Worm (Caenorhabditis elegans) whole organism, late embryonic: ENCODE data around the gene C39B10.5.

Experiments
- C08G9.2 ChIP-seq: sonication (generic microtip); optimal IDR thresholded peaks from 2 replicates; lab custom pipeline; 2016; ENCODE audit warnings: mild to moderate bottlenecking, missing genetic modification characterization, moderate library complexity, missing compliant biosample characterization
- Y22D7AL.16 ChIP-seq: sonication (generic microtip); optimal IDR thresholded peaks from 2 replicates; lab custom pipeline; 2016; ENCODE audit warnings: missing genetic modification characterization, missing compliant biosample characterization
- ama-1 ChIP-seq: fragments of 150-350 bp; optimal IDR thresholded peaks from 2 replicates; lab custom pipeline; 2014
- ceh-14 ChIP-seq: sonication (generic microtip); optimal IDR thresholded peaks from 2 replicates; lab custom pipeline; 2016; ENCODE audit warnings: missing genotype, missing genetic modification characterization, missing compliant biosample characterization
- ceh-18 ChIP-seq: sonication (generic microtip); optimal IDR thresholded peaks from 2 replicates; lab custom pipeline; 2016; ENCODE audit warnings: missing genetic modification characterization, missing compliant biosample characterization
- ceh-22 ChIP-seq: sonication (generic microtip); optimal IDR thresholded peaks from 2 replicates; lab custom pipeline; 2017; ENCODE audit warnings: missing biosample characterization, missing genetic modification characterization
- ceh-24 ChIP-seq: sonication (generic microtip); optimal IDR thresholded peaks from 2 replicates; lab custom pipeline; 2016; ENCODE audit warnings: mild to moderate bottlenecking, missing genetic modification characterization, missing compliant biosample characterization
- ceh-30 ChIP-seq: fragments of 150-350 bp; optimal IDR thresholded peaks from 2 replicates; lab custom pipeline; 2014; ENCODE audit warnings: missing biosample characterization, missing genetic modification characterization
- ceh-34 ChIP-seq: sonication (generic microtip); optimal IDR thresholded peaks from 2 replicates; lab custom pipeline; 2016; ENCODE audit warnings: mild to moderate bottlenecking, missing genetic modification characterization, missing compliant biosample characterization
- ceh-45 ChIP-seq: fragments of 200-800 bp; sonication (Bioruptor generic); IDR thresholded peaks from 2 replicates; pipeline ENCODE4 v1.3.6; 2022; ENCODE audit warnings: missing genetic modification reagents, missing genetic modification characterization, missing compliant biosample characterization
- ceh-9 ChIP-seq: sonication (generic microtip); optimal IDR thresholded peaks from 2 replicates; lab custom pipeline; 2016; ENCODE audit warnings: mild to moderate bottlenecking, missing genetic modification characterization, inconsistent platforms, missing compliant biosample characterization
- dmd-4 ChIP-seq: sonication (generic microtip); optimal IDR thresholded peaks from 2 replicates; lab custom pipeline; 2016; ENCODE audit warnings: borderline replicate concordance, missing genetic modification characterization, missing compliant biosample characterization
- dve-1 ChIP-seq: sonication (generic microtip); optimal IDR thresholded peaks from 2 replicates; lab custom pipeline; 2017; ENCODE audit warnings: antibody characterized with exemption, mild to moderate bottlenecking, missing genetic modification characterization, missing compliant biosample characterization
- elt-2 ChIP-seq: sonication (generic microtip); optimal IDR thresholded peaks from 2 replicates; lab custom pipeline; 2016; ENCODE audit warnings: missing genetic modification reagents, missing genetic modification characterization, missing compliant biosample characterization
- fkh-10 ChIP-seq: fragments of 150-350 bp; optimal IDR thresholded peaks from 2 replicates; lab custom pipeline; 2014; ENCODE audit warnings: missing biosample characterization, missing genetic modification reagents, missing genetic modification characterization
- fkh-6 ChIP-seq: sonication (generic microtip); optimal IDR thresholded peaks from 2 replicates; lab custom pipeline; 2016; ENCODE audit warnings: missing genetic modification characterization, missing compliant biosample characterization
- gmeb-2 ChIP-seq: sonication (generic microtip); optimal IDR thresholded peaks from 2 replicates; lab custom pipeline; 2016; ENCODE audit warnings: missing genetic modification characterization, inconsistent platforms, missing compliant biosample characterization
- hlh-30 ChIP-seq: sonication (generic microtip); optimal IDR thresholded peaks from 2 replicates; lab custom pipeline; 2017; ENCODE audit warnings: antibody characterized with exemption, missing genetic modification characterization, missing compliant biosample characterization; ENCODE audit not compliant: insufficient read depth
- hlh-8 ChIP-seq: sonication (generic microtip); optimal IDR thresholded peaks from 2 replicates; lab custom pipeline; 2016; ENCODE audit warnings: missing genotype, missing genetic modification characterization, missing compliant biosample characterization
- madf-2 ChIP-seq: sonication (generic microtip); optimal IDR thresholded peaks from 2 replicates; lab custom pipeline; 2017; ENCODE audit warnings: missing genetic modification characterization, missing compliant biosample characterization
- mec-3 ChIP-seq: sonication (generic microtip); optimal IDR thresholded peaks from 2 replicates; lab custom pipeline; 2016; ENCODE audit warnings: borderline replicate concordance, missing genetic modification characterization, missing compliant biosample characterization
- nfya-1 ChIP-seq: sonication (generic microtip); optimal IDR thresholded peaks from 2 replicates; lab custom pipeline; 2017; ENCODE audit warnings: missing genetic modification characterization, mild to moderate bottlenecking, missing compliant biosample characterization, antibody characterized with exemption, moderate library complexity
- nhr-232 ChIP-seq: sonication (generic microtip); optimal IDR thresholded peaks from 2 replicates; lab custom pipeline; 2016; ENCODE audit warnings: missing genetic modification characterization, missing compliant biosample characterization
- odd-2 ChIP-seq: sonication (generic microtip); optimal IDR thresholded peaks from 2 replicates; lab custom pipeline; 2017; ENCODE audit warnings: antibody characterized with exemption, mild to moderate bottlenecking, missing genetic modification characterization, missing compliant biosample characterization
- pax-1 ChIP-seq: fragments of 150-350 bp; optimal IDR thresholded peaks from 2 replicates; lab custom pipeline; 2014; ENCODE audit warnings: missing biosample characterization, missing genetic modification characterization
- pha-2 ChIP-seq: sonication (generic microtip); optimal IDR thresholded peaks from 2 replicates; lab custom pipeline; 2017; ENCODE audit warnings: mild to moderate bottlenecking, missing genetic modification characterization, missing compliant biosample characterization
- pha-4 ChIP-seq: fragments of 150-350 bp; optimal IDR thresholded peaks from 2 replicates; lab custom pipeline; 2018; ENCODE audit warnings: missing biosample characterization, missing genetic modification reagents, missing genetic modification characterization
- pros-1 ChIP-seq: fragments of 150-350 bp; optimal IDR thresholded peaks from 2 replicates; lab custom pipeline; 2014; ENCODE audit warnings: missing biosample characterization, missing genetic modification reagents, missing genetic modification characterization
- ref-2 ChIP-seq: sonication (generic microtip); optimal IDR thresholded peaks from 2 replicates; lab custom pipeline; 2016; ENCODE audit warnings: missing genetic modification characterization, missing compliant biosample characterization
- rnt-1 ChIP-seq: sonication (generic microtip); optimal IDR thresholded peaks from 2 replicates; lab custom pipeline; 2016; ENCODE audit warnings: missing genetic modification characterization, missing compliant biosample characterization
- sox-4 ChIP-seq: sonication (generic microtip); optimal IDR thresholded peaks from 2 replicates; lab custom pipeline; 2017; ENCODE audit warnings: mild to moderate bottlenecking, missing genetic modification characterization, inconsistent platforms, missing compliant biosample characterization
- tbx-2 ChIP-seq: sonication (generic microtip); optimal IDR thresholded peaks from 2 replicates; lab custom pipeline; 2016; ENCODE audit warnings: missing genetic modification characterization, missing compliant biosample characterization
- ttx-3 ChIP-seq: sonication (generic microtip); optimal IDR thresholded peaks from 2 replicates; lab custom pipeline; 2016; ENCODE audit warnings: missing genetic modification reagents, missing genetic modification characterization, missing compliant biosample characterization
- unc-86 ChIP-seq: sonication (generic microtip); optimal IDR thresholded peaks from 2 replicates; lab custom pipeline; 2016; ENCODE audit warnings: missing genetic modification characterization, missing compliant biosample characterization

The C39B10.5 gene

DNA sequence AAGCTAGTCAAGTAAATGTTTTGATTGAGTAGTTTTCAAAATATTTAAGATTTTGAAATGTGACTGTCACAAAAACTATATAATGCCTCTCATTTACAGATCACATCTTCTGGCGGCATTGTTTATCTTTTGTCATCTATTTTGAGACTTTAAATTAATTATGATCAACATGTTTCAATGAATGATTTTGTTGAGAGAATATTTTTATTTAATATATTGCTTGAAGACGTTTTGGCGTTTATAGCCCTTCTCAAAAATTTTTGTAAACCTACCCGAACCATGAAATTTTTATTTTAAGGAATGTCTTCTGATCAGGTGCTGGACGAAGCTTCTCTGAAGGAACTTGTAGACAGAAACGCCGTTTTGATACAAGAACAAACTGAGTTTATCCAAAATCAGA is 2.4 kb upstream of the C39B10.5 start, which contains the start of gene C39B10.4:
Gene C39B10.4 (plus strand): TSS at position 301 of the 400 bp plus-strand sequence.
- TF ChIP-seq hlh-30 (tag; lab: Kevin White, UChicago), result no peak
- no peak for TF ChIP-seq ceh-9 (tag; lab: Kevin White, UChicago)
- no peak for TF ChIP-seq dve-1 (tag; lab: Kevin White, UChicago)
- TF ChIP-seq ceh-45 (GFP tag; lab: Robert Waterston, UW), result no peak
- TF ChIP-seq unc-86 (tag; lab: Kevin White, UChicago), result no peak
- TF ChIP-seq nhr-232 (tag; lab: Kevin White, UChicago), result no peak
- TF ChIP-seq ceh-18 (tag; lab: Kevin White, UChicago), result no peak
- TF ChIP-seq ceh-34 (tag; lab: Kevin White, UChicago), result no peak
- TF ChIP-seq ttx-3 (tag; lab: Kevin White, UChicago), result no peak
- TF ChIP-seq ama-1 (lab: Kevin White, UChicago), result no peak
- TF ChIP-seq Y22D7AL.16 (tag; lab: Kevin White, UChicago), result no peak
- TF ChIP-seq, all 69 proteins: peak for 0

DNA sequence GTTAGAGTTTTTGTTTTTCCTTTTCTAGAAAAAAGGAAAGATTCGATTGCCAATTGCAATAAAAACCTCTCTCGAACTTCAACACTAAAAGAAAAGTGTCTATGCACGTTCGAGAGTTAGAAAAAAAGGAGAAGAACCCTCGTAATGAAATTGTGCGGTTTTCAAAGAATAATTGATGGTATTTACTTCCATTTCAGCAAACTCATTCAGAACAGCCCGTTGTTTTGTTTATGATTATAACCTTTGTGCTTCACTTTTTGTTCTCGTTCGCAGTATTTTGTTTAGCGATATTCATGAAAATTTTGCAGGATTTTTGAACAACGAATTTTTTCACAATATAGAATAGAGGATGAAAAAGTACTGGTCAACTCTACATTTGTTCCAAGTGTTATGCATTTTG is 6.8 kb downstream of the C39B10.5 start, which contains the start of gene lgc-41:
Gene lgc-41 (plus strand): TSS at position 301 of the 400 bp plus-strand sequence.
- TF ChIP-seq ref-2 (tag; lab: Kevin White, UChicago) (no peak), pax-1 (no peak), sox-4 (tag; lab: Kevin White, UChicago) (no peak), ama-1 (lab: Kevin White, UChicago) (no peak), ceh-34 (tag; lab: Kevin White, UChicago) (no peak), ceh-14 (tag; lab: Kevin White, UChicago) (no peak), ttx-3 (tag; lab: Kevin White, UChicago) (no peak), dmd-4 (no peak), gmeb-2 (tag; lab: Kevin White, UChicago) (no peak), pha-2 (tag; lab: Kevin White, UChicago) (no peak), C08G9.2 (tag; lab: Kevin White, UChicago) (no peak)
- TF ChIP-seq, all 69 proteins: peak for 0

DNA sequence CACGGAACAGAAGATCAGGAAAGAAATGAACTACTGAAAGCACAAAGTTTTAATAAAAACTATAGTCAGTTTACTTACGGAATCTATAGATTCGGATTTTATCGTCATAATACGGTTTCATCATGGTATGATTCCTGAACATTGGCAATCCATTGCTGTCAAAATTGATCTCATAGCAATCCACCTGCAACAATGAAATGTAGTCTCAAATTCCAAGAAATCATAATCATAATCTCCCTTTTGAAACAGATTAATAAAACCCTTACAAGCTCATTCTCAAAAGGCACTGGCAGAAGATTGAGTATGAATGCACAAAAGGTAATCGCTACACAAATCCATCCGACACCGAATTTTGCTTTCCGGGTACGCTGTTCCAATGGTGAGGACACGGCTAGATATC is 15.2 kb downstream of the C39B10.5 start:
- no peak for TF ChIP-seq dmd-4
- TF ChIP-seq pha-4 (tag; lab: Kevin White, UChicago), result no peak
- TF ChIP-seq C08G9.2 (tag; lab: Kevin White, UChicago), result no peak
- TF ChIP-seq ceh-24, result no peak
- no peak for TF ChIP-seq pros-1
- TF ChIP-seq madf-2 (tag; lab: Kevin White, UChicago), result no peak
- no peak for TF ChIP-seq fkh-6 (tag; lab: Kevin White, UChicago)
- no peak for TF ChIP-seq ceh-30 (tag; lab: Kevin White, UChicago)
- no peak for TF ChIP-seq pha-2 (tag; lab: Kevin White, UChicago)
- TF ChIP-seq tbx-2 (tag; lab: Kevin White, UChicago), result no peak
- no peak for TF ChIP-seq Y22D7AL.16 (tag; lab: Kevin White, UChicago)
- no peak for TF ChIP-seq rnt-1 (tag; lab: Kevin White, UChicago)
- TF ChIP-seq mec-3 (tag; lab: Kevin White, UChicago), result no peak
- TF ChIP-seq nhr-232 (tag; lab: Kevin White, UChicago), result no peak
- no peak for TF ChIP-seq ceh-22 (tag; lab: Kevin White, UChicago)
- no peak for TF ChIP-seq nfya-1

DNA sequence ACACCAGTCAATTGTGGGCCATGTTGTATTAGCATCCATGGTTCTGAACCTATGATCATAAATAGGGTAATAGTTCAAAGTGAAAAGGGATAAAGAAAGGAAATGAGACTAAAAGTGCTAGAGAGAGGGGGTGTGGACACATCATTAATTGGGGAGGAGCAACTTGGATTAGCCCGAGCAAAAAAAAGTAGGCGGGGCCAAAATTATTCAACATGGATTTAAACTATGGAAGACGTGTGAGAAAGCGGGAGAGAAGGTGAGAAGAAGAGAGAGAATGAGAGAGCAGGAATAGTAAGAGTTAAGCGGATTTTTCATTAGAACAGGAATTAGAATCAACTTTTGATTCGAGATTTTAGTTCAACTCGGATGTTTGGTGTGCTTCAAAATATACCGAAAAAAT is 16.4 kb downstream of the C39B10.5 start, which contains the start of gene C39B10.1:
Gene C39B10.1 (minus strand): TSS at position 101 of the 400 bp plus-strand sequence.
- no peak for TF ChIP-seq elt-2 (tag; lab: Kevin White, UChicago)
- TF ChIP-seq hlh-8 (tag; lab: Kevin White, UChicago), result no peak
- TF ChIP-seq unc-86 (tag; lab: Kevin White, UChicago), result no peak
- TF ChIP-seq Y22D7AL.16 (tag; lab: Kevin White, UChicago), result no peak
- no peak for TF ChIP-seq ceh-30 (tag; lab: Kevin White, UChicago)
- TF ChIP-seq odd-2, result no peak
- no peak for TF ChIP-seq fkh-10
